Fruit fly (Drosophila melanogaster) whole organism, embryonic: Measurements from ENCODE around the gene Lon.

Experiments used
- Adf1 ChIP-seq: fragments of 200-800 bp; sonication (Bioruptor generic); IDR thresholded peaks from 2 replicates; pipeline ENCODE4 v1.3.6; 2022; ENCODE audit warnings: missing biosample characterization, missing genetic modification characterization
- B-H1 ChIP-seq: fragments of 200-800 bp; sonication (Bioruptor generic); IDR thresholded peaks from 3 replicates; pipeline ENCODE4 v1.3.6; 2022; ENCODE audit warnings: missing biosample characterization, missing genetic modification characterization
- CG10462 ChIP-seq: fragments of 200-800 bp; sonication (Bioruptor generic); optimal IDR thresholded peaks from 2 replicates; lab custom pipeline; 2016; ENCODE audit warnings: missing biosample characterization, missing genetic modification characterization
- CG11247 ChIP-seq: fragments of 200-800 bp; sonication (Bioruptor generic); IDR thresholded peaks from 2 replicates; pipeline ENCODE4 v1.3.6; 2022; ENCODE audit warnings: missing biosample characterization, missing genetic modification characterization
- CG11456 ChIP-seq: fragments of 200-800 bp; sonication (Bioruptor generic); IDR thresholded peaks from 3 replicates; pipeline ENCODE4 v1.3.6; 2022; ENCODE audit warnings: missing biosample characterization, missing genetic modification characterization
- CG12155 ChIP-seq: fragments of 200-800 bp; sonication (Bioruptor generic); optimal IDR thresholded peaks from 3 replicates; lab custom pipeline; 2016; ENCODE audit warnings: missing biosample characterization, missing genetic modification characterization
- CG12769 ChIP-seq: fragments of 200-800 bp; sonication (Bioruptor generic); optimal IDR thresholded peaks from 2 replicates; lab custom pipeline; 2019; ENCODE audit warnings: missing biosample characterization, mild to moderate bottlenecking, missing genetic modification characterization, moderate library complexity
- CG14441 ChIP-seq: fragments of 200-800 bp; sonication (Bioruptor generic); IDR thresholded peaks from 2 replicates; pipeline ENCODE4 v1.3.6; 2022; ENCODE audit warnings: missing biosample characterization, missing genetic modification characterization
- CG14667 ChIP-seq: fragments of 200-800 bp; sonication (Bioruptor generic); IDR thresholded peaks from 2 replicates; pipeline ENCODE4 v1.3.6; 2022; ENCODE audit warnings: missing biosample characterization, missing genetic modification characterization
- CG1602 ChIP-seq: fragments of 200-800 bp; sonication (Bioruptor generic); optimal IDR thresholded peaks from 3 replicates; lab custom pipeline; 2016; ENCODE audit warnings: missing biosample characterization, missing genetic modification characterization
- CG2199 ChIP-seq: fragments of 200-800 bp; sonication (Bioruptor generic); IDR thresholded peaks from 3 replicates; pipeline ENCODE4 v1.3.6; 2022; ENCODE audit warnings: missing biosample characterization, missing genetic modification characterization
- CG31388 ChIP-seq: fragments of 200-800 bp; sonication (Bioruptor generic); optimal IDR thresholded peaks from 2 replicates; lab custom pipeline; 2016; ENCODE audit warnings: missing biosample characterization, missing genetic modification characterization
- CG34224 ChIP-seq: fragments of 200-800 bp; sonication (Bioruptor generic); IDR thresholded peaks from 3 replicates; pipeline ENCODE4 v1.3.6; 2022; ENCODE audit warnings: missing biosample characterization, missing genetic modification characterization; ENCODE audit not compliant: partially characterized antibody
- CG34376 ChIP-seq: fragments of 200-800 bp; sonication (Bioruptor generic); optimal IDR thresholded peaks from 2 replicates; lab custom pipeline; 2018; ENCODE audit warnings: missing biosample characterization, mild to moderate bottlenecking, missing genetic modification characterization
- CG6272 ChIP-seq: fragments of 200-800 bp; sonication (Bioruptor generic); IDR thresholded peaks from 2 replicates; pipeline ENCODE4 v1.3.6; 2022; ENCODE audit warnings: missing biosample characterization, missing genetic modification characterization
- CG6791 ChIP-seq: fragments of 200-800 bp; sonication (Bioruptor generic); IDR thresholded peaks from 3 replicates; pipeline ENCODE4 v1.3.6; 2022; ENCODE audit warnings: missing biosample characterization, missing genetic modification characterization; ENCODE audit not compliant: partially characterized antibody
- CG6813 ChIP-seq: fragments of 200-800 bp; sonication (Bioruptor generic); optimal IDR thresholded peaks from 2 replicates; lab custom pipeline; 2017; ENCODE audit warnings: missing biosample characterization, missing genetic modification characterization, mild to moderate bottlenecking, moderate library complexity, missing genetic modification reagents
- CG9797 ChIP-seq: fragments of 200-800 bp; sonication (Bioruptor generic); optimal IDR thresholded peaks from 3 replicates; lab custom pipeline; 2018; ENCODE audit warnings: missing biosample characterization, mild to moderate bottlenecking, missing genetic modification characterization
- CTCF ChIP-seq: fragments of 200-800 bp; sonication (Bioruptor generic); optimal IDR thresholded peaks from 2 replicates; lab custom pipeline; 2017; ENCODE audit warnings: missing biosample characterization, mild to moderate bottlenecking, missing genetic modification characterization, moderate library complexity
- Dp ChIP-seq: fragments of 200-800 bp; sonication (Bioruptor generic); optimal IDR thresholded peaks from 2 replicates; lab custom pipeline; 2018; ENCODE audit warnings: missing biosample characterization, mild to moderate bottlenecking, missing genetic modification characterization, moderate library complexity
- ERR ChIP-seq: fragments of 200-800 bp; sonication (Bioruptor generic); optimal IDR thresholded peaks from 2 replicates; lab custom pipeline; 2016; ENCODE audit warnings: missing biosample characterization, missing genetic modification characterization
- Fer1 ChIP-seq: fragments of 200-800 bp; sonication (Bioruptor generic); optimal IDR thresholded peaks from 2 replicates; lab custom pipeline; 2017; ENCODE audit warnings: missing biosample characterization, mild to moderate bottlenecking, missing genetic modification characterization
- Hr39 ChIP-seq: fragments of >200 bp; optimal IDR thresholded peaks from 2 replicates; lab custom pipeline; 2017
- MBD-R2 ChIP-seq: fragments of 200-800 bp; sonication (Bioruptor generic); IDR thresholded peaks from 2 replicates; pipeline ENCODE4 v1.3.6; 2022; ENCODE audit warnings: missing biosample characterization, missing genetic modification characterization
- MTF-1 ChIP-seq: fragments of 200-800 bp; sonication (Bioruptor generic); optimal IDR thresholded peaks from 2 replicates; lab custom pipeline; 2018; ENCODE audit warnings: missing biosample characterization, mild to moderate bottlenecking, missing genetic modification characterization, borderline replicate concordance
- Max ChIP-seq: fragments of 200-800 bp; sonication (Bioruptor generic); optimal IDR thresholded peaks from 2 replicates; lab custom pipeline; 2016; ENCODE audit warnings: missing biosample characterization, mild to moderate bottlenecking, missing genetic modification characterization
- NC2β ChIP-seq: fragments of 200-800 bp; sonication (Bioruptor generic); optimal IDR thresholded peaks from 2 replicates; lab custom pipeline; 2016; ENCODE audit warnings: missing biosample characterization, missing genetic modification characterization
- PHDP ChIP-seq: fragments of 200-800 bp; sonication (Bioruptor generic); optimal IDR thresholded peaks from 3 replicates; lab custom pipeline; 2018; ENCODE audit warnings: missing biosample characterization, mild to moderate bottlenecking, missing genetic modification characterization, moderate library complexity
- Taf1 ChIP-seq: fragments of 200-800 bp; sonication (Bioruptor generic); IDR thresholded peaks from 2 replicates; pipeline ENCODE4 v1.3.6; 2022; ENCODE audit warnings: missing biosample characterization, missing genetic modification characterization
- Vsx1 ChIP-seq: fragments of 200-800 bp; sonication (Bioruptor generic); optimal IDR thresholded peaks from 2 replicates; lab custom pipeline; 2017; ENCODE audit warnings: missing biosample characterization, mild to moderate bottlenecking, missing genetic modification characterization, missing genetic modification reagents
- ab ChIP-seq: fragments of 200-800 bp; sonication (Bioruptor generic); optimal IDR thresholded peaks from 2 replicates; lab custom pipeline; 2016; ENCODE audit warnings: missing biosample characterization, missing genetic modification characterization
- abd-A ChIP-seq: fragments of 200-800 bp; sonication (Bioruptor generic); optimal IDR thresholded peaks from 3 replicates; lab custom pipeline; 2019; ENCODE audit warnings: missing biosample characterization, mild to moderate bottlenecking, missing genetic modification characterization, moderate library complexity
- ase ChIP-seq: fragments of 200-800 bp; sonication (Bioruptor generic); IDR thresholded peaks from 3 replicates; pipeline ENCODE4 v1.3.6; 2022; ENCODE audit warnings: missing biosample characterization, missing genetic modification characterization
- bcd ChIP-seq: fragments of 200-800 bp; sonication (Bioruptor generic); optimal IDR thresholded peaks from 2 replicates; lab custom pipeline; 2017; ENCODE audit warnings: missing biosample characterization, mild to moderate bottlenecking, missing genetic modification characterization
- bowl ChIP-seq: fragments of 200-800 bp; sonication (Bioruptor generic); IDR thresholded peaks from 2 replicates; pipeline ENCODE4 v1.3.6; 2022; ENCODE audit warnings: missing biosample characterization, missing genetic modification characterization
- br ChIP-seq: fragments of >200 bp; optimal IDR thresholded peaks from 2 replicates; lab custom pipeline; 2017
- cad ChIP-seq: fragments of >200 bp; optimal IDR thresholded peaks from 2 replicates; lab custom pipeline; 2017; ENCODE audit warnings: missing biosample characterization, missing genetic modification characterization
- cato ChIP-seq: fragments of 200-800 bp; sonication (Bioruptor generic); optimal IDR thresholded peaks from 2 replicates; lab custom pipeline; 2016; ENCODE audit warnings: missing biosample characterization, missing genetic modification characterization, borderline replicate concordance
- corto ChIP-seq: fragments of 200-800 bp; sonication (Bioruptor generic); optimal IDR thresholded peaks from 2 replicates; lab custom pipeline; 2016; ENCODE audit warnings: missing biosample characterization, mild to moderate bottlenecking, missing genetic modification characterization, moderate library complexity
- fd102C ChIP-seq: fragments of 200-800 bp; sonication (Bioruptor generic); optimal IDR thresholded peaks from 2 replicates; lab custom pipeline; 2018; ENCODE audit warnings: missing biosample characterization, mild to moderate bottlenecking, missing genetic modification characterization, moderate library complexity
- gsb ChIP-seq: fragments of 200-800 bp; sonication (Bioruptor generic); IDR thresholded peaks from 2 replicates; pipeline ENCODE4 v1.3.6; 2022; ENCODE audit warnings: missing biosample characterization, missing genetic modification characterization
- kay ChIP-seq: fragments of 200-800 bp; sonication (Bioruptor generic); optimal IDR thresholded peaks from 2 replicates; lab custom pipeline; 2016; ENCODE audit warnings: missing biosample characterization, missing genetic modification characterization
- kni ChIP-seq: fragments of 200-800 bp; sonication (Bioruptor generic); optimal IDR thresholded peaks from 3 replicates; lab custom pipeline; 2017; ENCODE audit warnings: mild to moderate bottlenecking, missing biosample characterization, missing genetic modification reagents, missing genetic modification characterization
- maf-S ChIP-seq: fragments of 200-800 bp; sonication (Bioruptor generic); optimal IDR thresholded peaks from 2 replicates; lab custom pipeline; 2016; ENCODE audit warnings: missing biosample characterization, missing genetic modification characterization
- schlank ChIP-seq: fragments of 200-800 bp; sonication (Bioruptor generic); optimal IDR thresholded peaks from 2 replicates; lab custom pipeline; 2018; ENCODE audit warnings: missing biosample characterization, mild to moderate bottlenecking, missing genetic modification characterization
- sisA ChIP-seq: fragments of 200-800 bp; sonication (Bioruptor generic); IDR thresholded peaks from 2 replicates; pipeline ENCODE4 v1.3.6; 2022; ENCODE audit warnings: missing biosample characterization, missing genetic modification characterization
- sna ChIP-seq: fragments of 200-800 bp; sonication (Bioruptor generic); IDR thresholded peaks from 2 replicates; pipeline ENCODE4 v1.3.6; 2022; ENCODE audit warnings: missing biosample characterization, missing genetic modification characterization; ENCODE audit not compliant: partially characterized antibody
- tgo ChIP-seq: fragments of 200-800 bp; sonication (Bioruptor generic); IDR thresholded peaks from 3 replicates; pipeline ENCODE4 v1.3.6; 2022; ENCODE audit warnings: missing biosample characterization, missing genetic modification characterization
- ttk ChIP-seq: fragments of 200-800 bp; sonication (Bioruptor generic); IDR thresholded peaks from 2 replicates; pipeline ENCODE4 v2.1.2; 2022; ENCODE audit warnings: missing biosample characterization, missing genetic modification characterization
- zen2 ChIP-seq: fragments of 200-800 bp; sonication (Bioruptor generic); IDR thresholded peaks from 3 replicates; pipeline ENCODE4 v1.3.6; 2022; ENCODE audit warnings: missing biosample characterization, missing genetic modification characterization; ENCODE audit not compliant: partially characterized antibody

Lon gene

dm6 chr3L:19632766-19633632, 21.0 kb upstream of the Lon start (continued):
- TF ChIP-seq schlank (tag; lab: Kevin White, UChicago), result peak; percentile 44
- peak; percentile 32 for TF ChIP-seq Max (GFP tag; lab: Kevin White, UChicago)
- peak; percentile 65 for TF ChIP-seq CG9797 (GFP tag; lab: Kevin White, UChicago)
- no peak for TF ChIP-seq Hr39
- no peak for TF ChIP-seq MTF-1 (GFP tag; lab: Kevin White, UChicago)
- peak; percentile 65 for TF ChIP-seq PHDP (tag; lab: Kevin White, UChicago)
- peak; percentile 58 for TF ChIP-seq sisA (GFP tag; lab: Robert Waterston, UW)
- peak; percentile 47 for TF ChIP-seq bcd (GFP tag; lab: Kevin White, UChicago)
- no peak for TF ChIP-seq kni (GFP tag; lab: Kevin White, UChicago)
- peak; percentile 66 for TF ChIP-seq CG14441 (GFP tag; lab: Robert Waterston, UW)
- TF ChIP-seq CG31388 (GFP tag; lab: Kevin White, UChicago), result no peak
- no peak for TF ChIP-seq br (lab: Kevin White, UChicago)
- peak; percentile 80 for TF ChIP-seq CG12769 (tag; lab: Kevin White, UChicago)
- TF ChIP-seq B-H1 (GFP tag; lab: Robert Waterston, UW), result peak; percentile 32; the same call in 1 of the 3 replicates
- TF ChIP-seq sna, result no peak; the same call in 1 of the 2 replicates
- peak; percentile 9 for TF ChIP-seq NC2β (GFP tag; lab: Kevin White, UChicago)
- peak; percentile 64 for TF ChIP-seq MBD-R2 (GFP tag; lab: Robert Waterston, UW)
- TF ChIP-seq CG6813 (GFP tag; lab: Kevin White, UChicago), result peak; percentile 39
- no peak for TF ChIP-seq kay (GFP tag; lab: Kevin White, UChicago)
- TF ChIP-seq ase (GFP tag; lab: Robert Waterston, UW), result no peak; the same call in 2 of the 3 replicates
- no peak for TF ChIP-seq abd-A (tag; lab: Kevin White, UChicago)
- peak; percentile 59; the same call in 1 of the 3 replicates for TF ChIP-seq CG34224
- TF ChIP-seq Fer1, result peak; percentile 71
- TF ChIP-seq cato (GFP tag; lab: Kevin White, UChicago), result no peak
- peak; percentile 71 for TF ChIP-seq CG12155 (GFP tag; lab: Kevin White, UChicago)
- TF ChIP-seq ERR (GFP tag; lab: Kevin White, UChicago), result no peak
- no peak for TF ChIP-seq ab (GFP tag; lab: Kevin White, UChicago)
- no peak for TF ChIP-seq Dp (GFP tag; lab: Kevin White, UChicago)
- peak; percentile 50 for TF ChIP-seq CG1602 (GFP tag; lab: Kevin White, UChicago)
- no peak for TF ChIP-seq cad (GFP tag; lab: Kevin White, UChicago)
- TF ChIP-seq Vsx1 (GFP tag; lab: Kevin White, UChicago), result peak; percentile 3
- TF ChIP-seq CG2199, result peak; percentile 72; the same call in 1 of the 3 replicates
- TF ChIP-seq CG10462 (GFP tag; lab: Kevin White, UChicago), result no peak
- TF ChIP-seq CG6791 (GFP tag; lab: Robert Waterston, UW), result no peak
- TF ChIP-seq zen2 (GFP tag; lab: Robert Waterston, UW), result no peak
- TF ChIP-seq CG14667 (GFP tag; lab: Robert Waterston, UW), result peak; percentile 57
- no peak for TF ChIP-seq CG11456 (GFP tag; lab: Robert Waterston, UW)
- peak; percentile 53 for TF ChIP-seq corto (GFP tag; lab: Kevin White, UChicago)
- no peak for TF ChIP-seq CG6272 (GFP tag; lab: Robert Waterston, UW)
- TF ChIP-seq Adf1 (GFP tag; lab: Robert Waterston, UW), result peak; percentile 57; the same call in 1 of the 2 replicates
- peak; percentile 74; the same call in 1 of the 2 replicates for TF ChIP-seq Taf1 (GFP tag; lab: Robert Waterston, UW)
- peak; percentile 63 for TF ChIP-seq ttk (GFP tag; lab: Robert Waterston, UW)
- TF ChIP-seq CG34376 (GFP tag; lab: Kevin White, UChicago), result peak; percentile 82
- TF ChIP-seq CG11247 (GFP tag; lab: Robert Waterston, UW), result peak; percentile 41; the same call in 1 of the 2 replicates
- no peak for TF ChIP-seq fd102C (GFP tag; lab: Kevin White, UChicago)
- TF ChIP-seq bowl (GFP tag; lab: Robert Waterston, UW), result no peak
- TF ChIP-seq CTCF, result no peak
- TF ChIP-seq gsb (GFP tag; lab: Robert Waterston, UW), result no peak
- TF ChIP-seq tgo (GFP tag; lab: Robert Waterston, UW), result peak; percentile 72; the same call in 2 of the 3 replicates
- TF ChIP-seq maf-S (GFP tag; lab: Kevin White, UChicago), result no peak
